Fruit fly (Drosophila melanogaster): ENCODE measurements around the gene beat-IIb.

DNA sequence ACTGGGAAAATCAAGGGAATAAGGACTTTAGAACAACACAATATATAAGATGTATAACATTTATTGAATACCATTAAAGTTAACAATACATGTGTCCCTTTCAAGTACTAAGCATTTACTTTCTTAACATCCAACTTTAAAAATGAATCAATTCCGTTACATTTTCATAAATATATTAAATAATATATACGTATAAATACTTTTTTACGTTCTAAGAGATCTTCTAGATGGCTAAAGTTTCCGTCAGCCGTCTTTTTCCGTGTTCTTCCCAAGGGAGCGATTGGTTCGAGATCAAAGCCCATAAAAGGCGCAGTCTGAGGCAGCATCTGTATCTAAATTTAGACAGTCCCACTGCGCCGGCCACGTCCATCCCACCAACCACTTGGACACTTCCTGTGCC, 58.1 kb downstream of the beat-IIb start:
- TF ChIP-seq fd96Ca (GFP tag; IDR thresholded peaks at IDR 0.05) (no peak), Snoo (tag; optimal IDR thresholded peaks at IDR 0.05) (no peak), CG10348 (GFP tag; IDR thresholded peaks at IDR 0.05) (no peak), CG8159 (tag; optimal IDR thresholded peaks at IDR 0.05) (peak; percentile 61), CG17806 (tag; optimal IDR thresholded peaks at IDR 0.05) (peak; percentile 33)
